Worm (Caenorhabditis elegans) whole organism, midembryonic: ENCODE data around the gene T28C12.15.

Experiments used
- T22C8.4 ChIP-seq: fragments of 200-800 bp; sonication (Bioruptor generic); IDR thresholded peaks from 2 replicates; pipeline ENCODE4 v1.3.6; 2022; ENCODE audit warnings: missing genetic modification characterization, missing compliant biosample characterization
- cog-1 ChIP-seq: sonication (generic microtip); optimal IDR thresholded peaks from 2 replicates; lab custom pipeline; 2016; ENCODE audit warnings: missing genetic modification characterization, missing compliant biosample characterization
- flt-1 ChIP-seq: fragments of 200-800 bp; sonication (Bioruptor generic); IDR thresholded peaks from 2 replicates; pipeline ENCODE4 v1.3.6; 2022; ENCODE audit warnings: missing genetic modification characterization, missing compliant biosample characterization
- med-1 ChIP-seq: sonication (generic microtip); optimal IDR thresholded peaks from 2 replicates; lab custom pipeline; 2017; ENCODE audit warnings: missing genetic modification characterization, mild to moderate bottlenecking, missing compliant biosample characterization, antibody characterized with exemption, missing genetic modification reagents; ENCODE audit not compliant: insufficient read depth
- tab-1 ChIP-seq: fragments of 200-800 bp; sonication (Bioruptor generic); IDR thresholded peaks from 2 replicates; pipeline ENCODE4 v1.3.6; 2022; ENCODE audit warnings: missing genetic modification characterization, missing compliant biosample characterization
- ztf-29 ChIP-seq: fragments of 200-800 bp; sonication (Bioruptor generic); IDR thresholded peaks from 2 replicates; pipeline ENCODE4 v1.3.6; 2022; ENCODE audit warnings: missing genetic modification reagents, missing genetic modification characterization, missing compliant biosample characterization

- TF ChIP-seq med-1 (GFP tag; lab: Kevin White, UChicago) (no peak), T22C8.4 (GFP tag; lab: Robert Waterston, UW) (no peak), flt-1 (no peak), cog-1 (tag; lab: Kevin White, UChicago) (no peak), tab-1 (GFP tag; lab: Robert Waterston, UW) (no peak), ztf-29 (no peak)
Observed at ce11 chrV:6349597-6349996, 28.0 kb upstream of the T28C12.15 start.
